Fruit fly (Drosophila melanogaster): ENCODE data around the gene CG15571.

The CG15571 gene

dm6 chrX:4177733-4178132, 39.5 kb downstream of the CG15571 start:
- TF ChIP-seq Hr83 (GFP tag; optimal IDR thresholded peaks at IDR 0.05; ENCODE audit: poor library complexity, severe bottlenecking), result no peak
- no peak for TF ChIP-seq usp (GFP tag; optimal IDR thresholded peaks at IDR 0.05)
- TF ChIP-seq N (GFP tag; optimal IDR thresholded peaks at IDR 0.05), result no peak
- no peak for TF ChIP-seq pan (optimal IDR thresholded peaks at IDR 0.05)
- no peak for TF ChIP-seq foxo (GFP tag; optimal IDR thresholded peaks at IDR 0.05)
- TF ChIP-seq sv (GFP tag; optimal IDR thresholded peaks at IDR 0.05), result no peak
- no peak for TF ChIP-seq jim (GFP tag; optimal IDR thresholded peaks at IDR 0.05)
- no peak for TF ChIP-seq sage (GFP tag; optimal IDR thresholded peaks at IDR 0.05)
- TF ChIP-seq dsf (GFP tag; optimal IDR thresholded peaks at IDR 0.05; ENCODE audit: borderline replicate concordance), result no peak
- no peak for TF ChIP-seq dmrt93B (GFP tag; optimal IDR thresholded peaks at IDR 0.05)
- TF ChIP-seq Abd-B (GFP tag; optimal IDR thresholded peaks at IDR 0.05), result no peak
- TF ChIP-seq Vsx2 (GFP tag; optimal IDR thresholded peaks at IDR 0.05; ENCODE audit: partially characterized antibody), result no peak
- TF ChIP-seq Hnf4 (GFP tag; optimal IDR thresholded peaks at IDR 0.05), result no peak

- TF ChIP-seq tai (GFP tag; optimal IDR thresholded peaks at IDR 0.05) (no peak), ey (GFP tag; optimal IDR thresholded peaks at IDR 0.05) (peak; percentile 18), psq (GFP tag; optimal IDR thresholded peaks at IDR 0.05) (peak; percentile 31), woc (GFP tag; optimal IDR thresholded peaks at IDR 0.05) (peak; percentile 56), CrebA (GFP tag; optimal IDR thresholded peaks at IDR 0.05; ENCODE audit: borderline replicate concordance) (no peak), OdsH (GFP tag; optimal IDR thresholded peaks at IDR 0.05) (peak; percentile 40), br (GFP tag; optimal IDR thresholded peaks at IDR 0.05) (peak; percentile 10), h (GFP tag; optimal IDR thresholded peaks at IDR 0.05) (peak; percentile 55), sage (GFP tag; optimal IDR thresholded peaks at IDR 0.05) (no peak), dsf (GFP tag; optimal IDR thresholded peaks at IDR 0.05; ENCODE audit: borderline replicate concordance) (no peak), sv (GFP tag; optimal IDR thresholded peaks at IDR 0.05) (no peak), fru (GFP tag; optimal IDR thresholded peaks at IDR 0.05) (peak; percentile 61), Myc (optimal IDR thresholded peaks at IDR 0.05) (no peak), Hnf4 (GFP tag; optimal IDR thresholded peaks at IDR 0.05) (peak; percentile 22), rgr (GFP tag; optimal IDR thresholded peaks at IDR 0.05) (peak; percentile 36), Sp1 (GFP tag; optimal IDR thresholded peaks at IDR 0.05) (no peak), Jra (GFP tag; optimal IDR thresholded peaks at IDR 0.05) (no peak), dmrt93B (GFP tag; optimal IDR thresholded peaks at IDR 0.05) (no peak), usp (GFP tag; optimal IDR thresholded peaks at IDR 0.05) (no peak), HLH106 (tag; optimal IDR thresholded peaks at IDR 0.05) (peak; percentile 24), foxo (GFP tag; optimal IDR thresholded peaks at IDR 0.05) (peak in 1 of 2 experiments; percentile 66)
These were observed 41.4 kb downstream of the CG15571 start for dm6 chrX:4175805-4176204.

- no peak for TF ChIP-seq dsf (GFP tag; optimal IDR thresholded peaks at IDR 0.05; ENCODE audit: borderline replicate concordance)
- no peak for TF ChIP-seq Sp1 (GFP tag; optimal IDR thresholded peaks at IDR 0.05)
- no peak for TF ChIP-seq Dfd (GFP tag; optimal IDR thresholded peaks at IDR 0.05)
- no peak for TF ChIP-seq jim (GFP tag; optimal IDR thresholded peaks at IDR 0.05)
- no peak for TF ChIP-seq CG32264 (GFP tag; optimal IDR thresholded peaks at IDR 0.05)
- TF ChIP-seq Hr83 (GFP tag; optimal IDR thresholded peaks at IDR 0.05; ENCODE audit: poor library complexity, severe bottlenecking), result no peak
- no peak for TF ChIP-seq Abd-B (GFP tag; optimal IDR thresholded peaks at IDR 0.05)
- TF ChIP-seq usp (GFP tag; optimal IDR thresholded peaks at IDR 0.05), result no peak
- TF ChIP-seq Jra (GFP tag; optimal IDR thresholded peaks at IDR 0.05), result no peak
- TF ChIP-seq rgr (GFP tag; optimal IDR thresholded peaks at IDR 0.05), result no peak
- TF ChIP-seq Myc (optimal IDR thresholded peaks at IDR 0.05), result no peak
- no peak for TF ChIP-seq Rel (GFP tag; optimal IDR thresholded peaks at IDR 0.05)
- no peak for TF ChIP-seq Rel (tag; optimal IDR thresholded peaks at IDR 0.05)
- no peak for TF ChIP-seq Mio (GFP tag; optimal IDR thresholded peaks at IDR 0.05)
- TF ChIP-seq woc (GFP tag; optimal IDR thresholded peaks at IDR 0.05), result no peak
- TF ChIP-seq h (GFP tag; optimal IDR thresholded peaks at IDR 0.05), result no peak
- TF ChIP-seq CG9705 (GFP tag; optimal IDR thresholded peaks at IDR 0.05), result no peak
- no peak for TF ChIP-seq lola (GFP tag; optimal IDR thresholded peaks at IDR 0.05)
- no peak for TF ChIP-seq sv (GFP tag; optimal IDR thresholded peaks at IDR 0.05)
- TF ChIP-seq Hnf4 (GFP tag; optimal IDR thresholded peaks at IDR 0.05), result no peak
- no peak for TF ChIP-seq tai (GFP tag; optimal IDR thresholded peaks at IDR 0.05)
These were observed 43.8 kb downstream of the CG15571 start for dm6 chrX:4173381-4173780.

- no peak for TF ChIP-seq Abd-B (GFP tag; optimal IDR thresholded peaks at IDR 0.05)
- no peak for TF ChIP-seq Dfd (GFP tag; optimal IDR thresholded peaks at IDR 0.05)
- TF ChIP-seq jim (GFP tag; optimal IDR thresholded peaks at IDR 0.05), result no peak
- TF ChIP-seq HLH106 (tag; optimal IDR thresholded peaks at IDR 0.05), result no peak
These were observed 44.9 kb downstream of the CG15571 start for dm6 chrX:4172143-4172771.

Measured in whole organism, wandering third instar larva.